Worm (Caenorhabditis elegans): ENCODE data around the gene ZK1248.4.

Gene ZK1248.4

ce11 chrII:5781935-5782921 lies 36.2 kb upstream of the ZK1248.4 start, which contains the start of gene K05F1.6 (continued):
- TF ChIP-seq T20F7.1 (GFP tag; optimal IDR thresholded peaks at IDR 0.05) = peak; percentile 60
- peak; percentile 62 for TF ChIP-seq hlh-30 (tag; optimal IDR thresholded peaks at IDR 0.05; ENCODE audit: insufficient read depth)
- TF ChIP-seq dmd-6 (GFP tag; IDR thresholded peaks at IDR 0.05) = peak; percentile 60
- TF ChIP-seq ZK546.5 (tag; optimal IDR thresholded peaks at IDR 0.05) = no peak
- TF ChIP-seq ztf-7 (tag; optimal IDR thresholded peaks at IDR 0.05) = no peak
- peak; percentile 23 for TF ChIP-seq zfp-2 (tag; optimal IDR thresholded peaks at IDR 0.05)
- TF ChIP-seq ztf-11 (tag; optimal IDR thresholded peaks at IDR 0.05) = no peak
- peak; percentile 38; the same call in 1 of the 2 replicates for TF ChIP-seq madf-9 (GFP tag; conservative IDR thresholded peaks at IDR 0.05)
- TF ChIP-seq ceh-44 (GFP tag; IDR thresholded peaks at IDR 0.05) = peak; percentile 100
- peak; percentile 66; the same call in 1 of the 2 replicates for TF ChIP-seq ceh-20 (GFP tag; IDR thresholded peaks at IDR 0.05)
- TF ChIP-seq ZK337.2 (GFP tag; IDR thresholded peaks at IDR 0.05) = peak; percentile 56; the same call in 1 of the 2 replicates
- TF ChIP-seq madf-5 (GFP tag; IDR thresholded peaks at IDR 0.05) = 0 out of 4 replicates have a peak, but pooled peaks have one; percentile 38 to 52
- TF ChIP-seq nhr-237 (tag; optimal IDR thresholded peaks at IDR 0.05) = no peak
- 0 out of 2 replicates have a peak, but pooled peaks have one; percentile 37 for TF ChIP-seq zip-11 (GFP tag; IDR thresholded peaks at IDR 0.05)
- TF ChIP-seq pha-4 (GFP tag; IDR thresholded peaks at IDR 0.05) = peak; percentile 85; the same call in 1 of the 2 replicates
- no peak for TF ChIP-seq pha-4 (tag; optimal IDR thresholded peaks at IDR 0.05)
- TF ChIP-seq ceh-28 (tag; optimal IDR thresholded peaks at IDR 0.05) = no peak
- TF ChIP-seq spr-3 (GFP tag; optimal IDR thresholded peaks at IDR 0.05) = peak; percentile 84
- peak; percentile 78 for TF ChIP-seq unc-130 (GFP tag; optimal IDR thresholded peaks at IDR 0.05)
- no peak for TF ChIP-seq nhr-10 (tag; optimal IDR thresholded peaks at IDR 0.05)
- peak; percentile 46 for TF ChIP-seq nhr-48 (tag; optimal IDR thresholded peaks at IDR 0.05)
- TF ChIP-seq ces-1 (GFP tag; optimal IDR thresholded peaks at IDR 0.05) = no peak
- peak; percentile 79 for TF ChIP-seq lim-7 (GFP tag; IDR thresholded peaks at IDR 0.05)
- no peak for TF ChIP-seq fkh-10 (GFP tag; optimal IDR thresholded peaks at IDR 0.05)
- TF ChIP-seq dmd-8 (GFP tag; IDR thresholded peaks at IDR 0.05) = peak; percentile 93
- TF ChIP-seq Y105C5A.15 (GFP tag; IDR thresholded peaks at IDR 0.05) = 0 out of 2 replicates have a peak, but pooled peaks have one; percentile 38
- TF ChIP-seq T26A8.4 (GFP tag; IDR thresholded peaks at IDR 0.05) = peak; percentile 80
- no peak for TF ChIP-seq egl-27 (tag; optimal IDR thresholded peaks at IDR 0.05)
- peak; percentile 78 for TF ChIP-seq F49E8.2 (tag; optimal IDR thresholded peaks at IDR 0.05; ENCODE audit: borderline replicate concordance)
- peak; percentile 54; the same call in 1 of the 2 replicates for TF ChIP-seq F26F4.8 (GFP tag; conservative IDR thresholded peaks at IDR 0.05)
- TF ChIP-seq dve-1 (tag; optimal IDR thresholded peaks at IDR 0.05; ENCODE audit: insufficient read depth) = peak; percentile 69
- peak; percentile 66 for TF ChIP-seq hmg-1.1 (GFP tag; IDR thresholded peaks at IDR 0.05)
- TF ChIP-seq R02D3.7 (tag; optimal IDR thresholded peaks at IDR 0.05) = no peak
- peak; percentile 42 for TF ChIP-seq zip-2 (tag; optimal IDR thresholded peaks at IDR 0.05)
- TF ChIP-seq duxl-1 (tag; optimal IDR thresholded peaks at IDR 0.05; ENCODE audit: poor library complexity) = peak; percentile 79
- peak; percentile 96 for TF ChIP-seq aha-1 (tag)
- TF ChIP-seq lin-29 (GFP tag; IDR thresholded peaks at IDR 0.05) = no peak
- peak; percentile 83 for TF ChIP-seq Y5F2A.4 (GFP tag; optimal IDR thresholded peaks at IDR 0.05)
- TF ChIP-seq skn-1 (tag; optimal IDR thresholded peaks at IDR 0.05) = no peak
- peak; percentile 82; the same call in 1 of the 2 replicates for TF ChIP-seq lin-1 (GFP tag; IDR thresholded peaks at IDR 0.05)
- TF ChIP-seq ceh-32 (tag; optimal IDR thresholded peaks at IDR 0.05; ENCODE audit: poor library complexity) = no peak
- TF ChIP-seq hif-1 (tag; optimal IDR thresholded peaks at IDR 0.05) = peak in 1 of 2 experiments; percentile 12
- peak; percentile 31 for TF ChIP-seq F37D6.2 (tag; optimal IDR thresholded peaks at IDR 0.05)
- TF ChIP-seq ceh-82 (tag; optimal IDR thresholded peaks at IDR 0.05) = no peak
- TF ChIP-seq unc-39 (tag; optimal IDR thresholded peaks at IDR 0.05) = no peak
- TF ChIP-seq Y48G9A.11 (GFP tag; IDR thresholded peaks at IDR 0.05) = peak; percentile 84
- no peak for TF ChIP-seq ama-1 (optimal IDR thresholded peaks at IDR 0.05)
- peak in 1 of 2 experiments; percentile 17 for TF ChIP-seq mdl-1 (tag; optimal IDR thresholded peaks at IDR 0.05)
